Worm (Caenorhabditis elegans) whole organism, L4 larva: ENCODE measurements around the gene C04G6.2.

Experiments used
- T20F7.1 ChIP-seq: fragments of 200-800 bp; sonication (Bioruptor generic); optimal IDR thresholded peaks from 2 replicates; lab custom pipeline; 2018; ENCODE audit warnings: mild to moderate bottlenecking, missing genetic modification characterization, missing compliant biosample characterization
- ama-1 ChIP-seq: fragments of 150-350 bp; optimal IDR thresholded peaks from 2 replicates; lab custom pipeline; 2014; ENCODE audit warnings: inconsistent platforms, mixed read lengths
- dmd-8 ChIP-seq: fragments of 200-800 bp; sonication (Bioruptor generic); IDR thresholded peaks from 2 replicates; pipeline ENCODE4 v1.3.6; 2022; ENCODE audit warnings: missing genetic modification characterization, missing compliant biosample characterization
- madf-5 ChIP-seq, 2 experiments: fragments of 200-800 bp; sonication (Bioruptor generic); IDR thresholded peaks; 2 replicates each; pipeline ENCODE4 v1.3.6; 2022; ENCODE audit warnings: missing compliant biosample characterization in 2 of 2, missing genetic modification characterization in 2 of 2
- nhr-102 ChIP-seq: sonication (generic microtip); optimal IDR thresholded peaks from 2 replicates; lab custom pipeline; 2016; ENCODE audit warnings: mild to moderate bottlenecking, missing genetic modification characterization, moderate library complexity, missing compliant biosample characterization
- nhr-237 ChIP-seq: sonication (generic microtip); optimal IDR thresholded peaks from 2 replicates; lab custom pipeline; 2017; ENCODE audit warnings: missing biosample characterization, missing genetic modification characterization
- nhr-76 ChIP-seq: fragments of 150-350 bp; optimal IDR thresholded peaks from 2 replicates; lab custom pipeline; 2014; ENCODE audit warnings: missing biosample characterization, missing genetic modification characterization
- nhr-77 ChIP-seq: fragments of 150-350 bp; optimal IDR thresholded peaks from 2 replicates; lab custom pipeline; 2014; ENCODE audit warnings: missing biosample characterization, missing genetic modification characterization
- skn-1 ChIP-seq: fragments of 150-350 bp; optimal IDR thresholded peaks from 2 replicates; lab custom pipeline; 2014; ENCODE audit warnings: missing biosample characterization, missing genetic modification characterization
- unc-39 ChIP-seq: sonication (generic microtip); optimal IDR thresholded peaks from 2 replicates; lab custom pipeline; 2017; ENCODE audit warnings: missing biosample characterization, missing genetic modification characterization
- zag-1 ChIP-seq: fragments of 150-350 bp; optimal IDR thresholded peaks from 2 replicates; lab custom pipeline; 2014; ENCODE audit warnings: missing biosample characterization, missing genetic modification characterization

ce11 chrII:5046209-5047200, 46.5 kb upstream of the C04G6.2 start:
- TF ChIP-seq skn-1 (tag; lab: Kevin White, UChicago) (no peak), madf-5 (GFP tag; IDR thresholded peaks at IDR 0.05; lab: Robert Waterston, UW) (no peak), nhr-237 (tag; lab: Kevin White, UChicago) (no peak), nhr-102 (no peak), T20F7.1 (GFP tag; lab: Kevin White, UChicago) (no peak), zag-1 (no peak), ama-1 (lab: Kevin White, UChicago) (no peak), unc-39 (tag; lab: Kevin White, UChicago) (no peak), dmd-8 (GFP tag; lab: Robert Waterston, UW) (no peak), nhr-77 (no peak), nhr-76 (no peak)
